Fruit fly (Drosophila melanogaster) whole organism, embryonic: ENCODE data around the gene dpr14.
A peak's percentile ranks its signal among the peaks of the same experiment; 100 is the strongest.

Experiments used
- BtbVII ChIP-seq: fragments of 200-800 bp; sonication (Bioruptor generic); optimal IDR thresholded peaks from 3 replicates; lab custom pipeline; 2017; ENCODE audit warnings: missing biosample characterization, mild to moderate bottlenecking, missing genetic modification characterization
- CG10462 ChIP-seq: fragments of 200-800 bp; sonication (Bioruptor generic); optimal IDR thresholded peaks from 2 replicates; lab custom pipeline; 2016; ENCODE audit warnings: missing biosample characterization, missing genetic modification characterization
- CG11560 ChIP-seq: fragments of 200-800 bp; sonication (Bioruptor generic); IDR thresholded peaks from 3 replicates; pipeline ENCODE4 v1.3.6; 2022; ENCODE audit warnings: missing biosample characterization, missing genetic modification characterization
- CG12071 ChIP-seq: fragments of 200-800 bp; sonication (Bioruptor generic); optimal IDR thresholded peaks from 3 replicates; lab custom pipeline; 2018; ENCODE audit warnings: missing biosample characterization, mild to moderate bottlenecking, missing genetic modification characterization
- CG13424 ChIP-seq: fragments of 200-800 bp; sonication (Bioruptor generic); optimal IDR thresholded peaks from 2 replicates; lab custom pipeline; 2019; ENCODE audit warnings: missing biosample characterization, mild to moderate bottlenecking, missing genetic modification characterization, moderate library complexity
- CG16779 ChIP-seq: fragments of 200-800 bp; sonication (Bioruptor generic); IDR thresholded peaks from 2 replicates; pipeline ENCODE4 v1.3.6; 2022; ENCODE audit warnings: missing biosample characterization, missing genetic modification characterization
- CG16863 ChIP-seq: fragments of 200-800 bp; sonication (Bioruptor generic); optimal IDR thresholded peaks from 3 replicates; lab custom pipeline; 2016; ENCODE audit warnings: missing biosample characterization, missing genetic modification characterization
- CG17359 ChIP-seq: fragments of 200-800 bp; sonication (Bioruptor generic); optimal IDR thresholded peaks from 3 replicates; lab custom pipeline; 2018; ENCODE audit warnings: missing biosample characterization, mild to moderate bottlenecking, missing genetic modification characterization, moderate library complexity
- CG2129 ChIP-seq: fragments of 200-800 bp; sonication (Bioruptor generic); IDR thresholded peaks from 2 replicates; pipeline ENCODE4 v1.3.6; 2022; ENCODE audit warnings: missing biosample characterization, missing genetic modification characterization; ENCODE audit not compliant: partially characterized antibody
- CG2875 ChIP-seq: fragments of 200-800 bp; sonication (Bioruptor generic); optimal IDR thresholded peaks from 2 replicates; lab custom pipeline; 2017; ENCODE audit warnings: missing biosample characterization, mild to moderate bottlenecking, missing genetic modification characterization, missing genetic modification reagents
- CG30403 ChIP-seq: fragments of 200-800 bp; sonication (Bioruptor generic); optimal IDR thresholded peaks from 3 replicates; lab custom pipeline; 2016; ENCODE audit warnings: missing biosample characterization, missing genetic modification characterization
- CG3065 ChIP-seq: fragments of 200-800 bp; sonication (Bioruptor generic); optimal IDR thresholded peaks from 2 replicates; lab custom pipeline; 2016; ENCODE audit warnings: missing biosample characterization, missing genetic modification characterization
- CG34224 ChIP-seq: fragments of 200-800 bp; sonication (Bioruptor generic); IDR thresholded peaks from 3 replicates; pipeline ENCODE4 v1.3.6; 2022; ENCODE audit warnings: missing biosample characterization, missing genetic modification characterization; ENCODE audit not compliant: partially characterized antibody
- CG5180 ChIP-seq: fragments of 200-800 bp; sonication (Bioruptor generic); optimal IDR thresholded peaks from 3 replicates; lab custom pipeline; 2017; ENCODE audit warnings: missing biosample characterization, missing genetic modification characterization, mild to moderate bottlenecking, moderate library complexity, missing genetic modification reagents
- CG6689 ChIP-seq: fragments of 200-800 bp; sonication (Bioruptor generic); IDR thresholded peaks from 2 replicates; pipeline ENCODE4 v1.3.6; 2022; ENCODE audit warnings: missing biosample characterization, missing genetic modification characterization
- CG8089 ChIP-seq: fragments of 200-800 bp; sonication (Bioruptor generic); optimal IDR thresholded peaks from 3 replicates; lab custom pipeline; 2016; ENCODE audit warnings: missing biosample characterization, missing genetic modification characterization
- CG9215 ChIP-seq: fragments of 200-800 bp; sonication (Bioruptor generic); IDR thresholded peaks from 2 replicates; pipeline ENCODE4 v1.3.6; 2022; ENCODE audit warnings: missing biosample characterization, missing genetic modification characterization
- CG9437 ChIP-seq: fragments of 200-800 bp; sonication (Bioruptor generic); optimal IDR thresholded peaks from 2 replicates; lab custom pipeline; 2018; ENCODE audit warnings: missing biosample characterization, mild to moderate bottlenecking, missing genetic modification characterization
- CG9797 ChIP-seq: fragments of 200-800 bp; sonication (Bioruptor generic); optimal IDR thresholded peaks from 3 replicates; lab custom pipeline; 2018; ENCODE audit warnings: missing biosample characterization, mild to moderate bottlenecking, missing genetic modification characterization
- CG9932 ChIP-seq: fragments of 200-800 bp; sonication (Bioruptor generic); IDR thresholded peaks from 2 replicates; pipeline ENCODE4 v1.3.6; 2022; ENCODE audit warnings: missing biosample characterization, missing genetic modification characterization
- Chrac-16 ChIP-seq: fragments of 200-800 bp; sonication (Bioruptor generic); optimal IDR thresholded peaks from 3 replicates; lab custom pipeline; 2016; ENCODE audit warnings: missing biosample characterization, missing genetic modification characterization
- Dfd ChIP-seq, 2 experiments: fragments of >200 bp; optimal IDR thresholded peaks; 2 replicates each; lab custom pipeline; 2017; ENCODE audit warnings: missing biosample characterization in 2 of 2, missing genetic modification characterization in 2 of 2
- Doc3 ChIP-seq: fragments of 200-800 bp; sonication (Bioruptor generic); IDR thresholded peaks from 3 replicates; pipeline ENCODE4 v1.3.6; 2022; ENCODE audit warnings: missing biosample characterization, missing genetic modification characterization; ENCODE audit not compliant: partially characterized antibody
- Gug ChIP-seq: fragments of 200-800 bp; sonication (Bioruptor generic); IDR thresholded peaks from 4 replicates; pipeline ENCODE4 v1.3.6; 2022; ENCODE audit warnings: missing biosample characterization, missing genetic modification characterization
- HLH4C ChIP-seq: fragments of 200-800 bp; sonication (Bioruptor generic); IDR thresholded peaks from 3 replicates; pipeline ENCODE4 v1.3.6; 2022; ENCODE audit warnings: missing biosample characterization, missing genetic modification characterization; ENCODE audit not compliant: partially characterized antibody
- HmgD ChIP-seq: fragments of 200-800 bp; sonication (Bioruptor generic); optimal IDR thresholded peaks from 3 replicates; lab custom pipeline; 2016; ENCODE audit warnings: missing biosample characterization, missing genetic modification characterization
- Hmx ChIP-seq: fragments of 200-800 bp; sonication (Bioruptor generic); optimal IDR thresholded peaks from 2 replicates; lab custom pipeline; 2016; ENCODE audit warnings: missing biosample characterization, missing genetic modification characterization
- Hsf ChIP-seq: fragments of 200-800 bp; sonication (Bioruptor generic); optimal IDR thresholded peaks from 3 replicates; lab custom pipeline; 2016; ENCODE audit warnings: missing biosample characterization, missing genetic modification characterization
- MBD-R2 ChIP-seq: fragments of 200-800 bp; sonication (Bioruptor generic); IDR thresholded peaks from 2 replicates; pipeline ENCODE4 v1.3.6; 2022; ENCODE audit warnings: missing biosample characterization, missing genetic modification characterization
- Myb ChIP-seq: fragments of 200-800 bp; sonication (Bioruptor generic); optimal IDR thresholded peaks from 2 replicates; lab custom pipeline; 2016; ENCODE audit warnings: missing biosample characterization, missing genetic modification characterization
- Neu2 ChIP-seq: fragments of 200-800 bp; sonication (Bioruptor generic); optimal IDR thresholded peaks from 3 replicates; lab custom pipeline; 2016; ENCODE audit warnings: missing biosample characterization, missing genetic modification characterization, borderline replicate concordance
- Nf-YA ChIP-seq: fragments of 200-800 bp; sonication (Bioruptor generic); IDR thresholded peaks from 2 replicates; pipeline ENCODE4 v1.3.6; 2022; ENCODE audit warnings: missing biosample characterization, missing genetic modification characterization
- Optix ChIP-seq: fragments of 200-800 bp; sonication (Bioruptor generic); IDR thresholded peaks from 3 replicates; pipeline ENCODE4 v1.3.6; 2022; ENCODE audit warnings: missing biosample characterization, missing genetic modification characterization
- Poxn ChIP-seq: fragments of 200-800 bp; sonication (Bioruptor generic); IDR thresholded peaks from 2 replicates; pipeline ENCODE4 v1.3.6; 2022; ENCODE audit warnings: missing biosample characterization, missing genetic modification characterization
- Sin3A ChIP-seq: fragments of >200 bp; optimal IDR thresholded peaks from 2 replicates; lab custom pipeline; 2018
- Tbp ChIP-seq: fragments of >200 bp; optimal IDR thresholded peaks from 2 replicates; lab custom pipeline; 2018; ENCODE audit warnings: missing biosample characterization, missing genetic modification characterization
- ara ChIP-seq: fragments of 200-800 bp; sonication (Bioruptor generic); IDR thresholded peaks from 2 replicates; pipeline ENCODE4 v1.3.6; 2022; ENCODE audit warnings: missing biosample characterization, missing genetic modification characterization
- bab2 ChIP-seq: fragments of 200-800 bp; sonication (Bioruptor generic); optimal IDR thresholded peaks from 2 replicates; lab custom pipeline; 2016; ENCODE audit warnings: missing biosample characterization, missing genetic modification characterization
- cato ChIP-seq: fragments of 200-800 bp; sonication (Bioruptor generic); optimal IDR thresholded peaks from 2 replicates; lab custom pipeline; 2016; ENCODE audit warnings: missing biosample characterization, missing genetic modification characterization, borderline replicate concordance
- dmrt99B ChIP-seq: fragments of 200-800 bp; sonication (Bioruptor generic); optimal IDR thresholded peaks from 2 replicates; lab custom pipeline; 2018; ENCODE audit warnings: missing biosample characterization, mild to moderate bottlenecking, missing genetic modification characterization, moderate library complexity
- emc ChIP-seq: fragments of 200-800 bp; sonication (Bioruptor generic); optimal IDR thresholded peaks from 2 replicates; lab custom pipeline; 2016; ENCODE audit warnings: missing biosample characterization, missing genetic modification characterization
- gcm2 ChIP-seq: fragments of 200-800 bp; sonication (Bioruptor generic); optimal IDR thresholded peaks from 2 replicates; lab custom pipeline; 2016; ENCODE audit warnings: missing biosample characterization, missing genetic modification characterization
- hb ChIP-seq: fragments of 200-800 bp; sonication (Bioruptor generic); IDR thresholded peaks from 3 replicates; pipeline ENCODE4 v1.3.6; 2022; ENCODE audit warnings: missing biosample characterization, missing genetic modification characterization; ENCODE audit not compliant: partially characterized antibody
- nerfin-1 ChIP-seq: fragments of 200-800 bp; sonication (Bioruptor generic); optimal IDR thresholded peaks from 3 replicates; lab custom pipeline; 2019; ENCODE audit warnings: missing biosample characterization, mild to moderate bottlenecking, missing genetic modification characterization, moderate library complexity
- pnt ChIP-seq: fragments of 200-800 bp; sonication (Bioruptor generic); optimal IDR thresholded peaks from 3 replicates; lab custom pipeline; 2016; ENCODE audit warnings: missing biosample characterization, missing genetic modification characterization
- pum ChIP-seq: fragments of 200-800 bp; sonication (Bioruptor generic); optimal IDR thresholded peaks from 2 replicates; lab custom pipeline; 2016; ENCODE audit warnings: missing biosample characterization, missing genetic modification characterization
- run ChIP-seq: fragments of 200-800 bp; sonication (Bioruptor generic); optimal IDR thresholded peaks from 3 replicates; lab custom pipeline; 2018; ENCODE audit warnings: missing biosample characterization, mild to moderate bottlenecking, missing genetic modification characterization
- tgo ChIP-seq: fragments of 200-800 bp; sonication (Bioruptor generic); IDR thresholded peaks from 3 replicates; pipeline ENCODE4 v1.3.6; 2022; ENCODE audit warnings: missing biosample characterization, missing genetic modification characterization
- tll ChIP-seq, 2 experiments: fragments of 200-800 bp in 1 of 2; fragments of >200 bp in 1 of 2; sonication (Bioruptor generic) in 1 of 2; optimal IDR thresholded peaks; 2 replicates each; lab custom pipeline; 2017 to 2019; ENCODE audit warnings: missing biosample characterization in 2 of 2, missing genetic modification characterization in 2 of 2, mild to moderate bottlenecking in 1 of 2, moderate library complexity in 1 of 2

dpr14 gene

DNA sequence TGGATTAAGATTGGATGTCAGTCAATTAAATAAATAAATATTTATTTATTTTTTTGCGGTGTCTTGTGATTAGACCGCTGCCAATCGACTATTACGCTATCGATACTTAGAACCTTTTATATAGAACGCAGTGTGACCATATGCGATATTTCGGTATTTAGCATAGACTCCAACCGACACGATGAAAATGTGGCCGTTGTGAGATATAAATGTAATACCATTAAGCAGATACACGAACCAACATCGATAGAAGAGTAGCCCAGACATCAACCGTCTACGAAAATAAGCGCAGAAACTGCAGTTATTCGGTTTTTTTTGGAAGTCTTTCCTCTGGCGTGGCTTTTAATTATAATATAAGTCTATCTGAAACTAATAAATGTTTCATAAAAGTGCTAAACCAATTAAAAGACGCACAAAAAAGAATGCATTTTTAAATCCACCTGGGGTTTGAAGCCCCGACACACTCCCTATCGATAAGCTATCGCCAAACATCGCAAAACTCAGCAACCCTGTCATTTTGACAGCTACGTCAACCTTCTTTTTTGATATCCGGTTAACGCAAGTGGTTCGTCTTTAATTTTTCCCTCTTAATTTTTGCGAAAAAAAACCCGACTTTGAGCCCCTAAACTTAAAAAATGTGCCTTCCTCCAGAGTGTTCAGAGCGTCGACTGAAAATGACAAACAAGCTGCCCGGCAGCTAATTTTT is 25.3 kb upstream of the dpr14 start, which contains the start of the genes Dhdds and RpS14a (continued):
- TF ChIP-seq CG17359 (tag; lab: Kevin White, UChicago), result peak; percentile 30
- peak; percentile 5 for TF ChIP-seq CG16863 (GFP tag; lab: Kevin White, UChicago)
- TF ChIP-seq CG9437 (GFP tag; lab: Kevin White, UChicago), result peak; percentile 71
- TF ChIP-seq CG9932, result no peak
- TF ChIP-seq Poxn (GFP tag; lab: Robert Waterston, UW), result no peak
- no peak for TF ChIP-seq CG10462
- no peak for TF ChIP-seq dmrt99B (tag; lab: Kevin White, UChicago)
- peak; percentile 75; the same call in 2 of the 3 replicates for TF ChIP-seq hb (GFP tag; lab: Robert Waterston, UW)
- TF ChIP-seq Dfd (GFP tag; optimal IDR thresholded peaks at IDR 0.05; lab: Kevin White, UChicago), result no peak
- TF ChIP-seq tll (GFP tag; optimal IDR thresholded peaks at IDR 0.05; lab: Kevin White, UChicago), result peak; percentile 19 to 85
- peak; percentile 50 for TF ChIP-seq Myb (GFP tag; lab: Kevin White, UChicago)
- TF ChIP-seq CG9797 (GFP tag; lab: Kevin White, UChicago), result peak; percentile 92
- no peak for TF ChIP-seq CG5180 (GFP tag; lab: Kevin White, UChicago)
- TF ChIP-seq Chrac-16 (GFP tag; lab: Kevin White, UChicago), result peak; percentile 10
- TF ChIP-seq CG3065 (GFP tag; lab: Kevin White, UChicago), result no peak
- no peak for TF ChIP-seq Neu2 (GFP tag; lab: Kevin White, UChicago)
- TF ChIP-seq BtbVII (GFP tag; lab: Kevin White, UChicago), result peak; percentile 54
- TF ChIP-seq cato (GFP tag; lab: Kevin White, UChicago), result peak; percentile 43
- TF ChIP-seq bab2, result no peak
- TF ChIP-seq Nf-YA (GFP tag; lab: Robert Waterston, UW), result 0 out of 2 replicates have a peak, but pooled peaks have one; percentile 17
- peak; percentile 1 for TF ChIP-seq HmgD (GFP tag; lab: Kevin White, UChicago)
- TF ChIP-seq MBD-R2 (GFP tag; lab: Robert Waterston, UW), result peak; percentile 49; the same call in 1 of the 2 replicates
- TF ChIP-seq emc (GFP tag; lab: Kevin White, UChicago), result peak; percentile 40
- TF ChIP-seq CG30403 (GFP tag; lab: Kevin White, UChicago), result peak; percentile 61
- TF ChIP-seq CG12071 (GFP tag; lab: Kevin White, UChicago), result peak; percentile 57
- no peak for TF ChIP-seq run (tag; lab: Kevin White, UChicago)
- no peak for TF ChIP-seq CG16779 (GFP tag; lab: Robert Waterston, UW)
- TF ChIP-seq CG11560 (tag; lab: Robert Waterston, UW), result peak; percentile 70; the same call in 2 of the 3 replicates
- peak; percentile 49; the same call in 2 of the 3 replicates for TF ChIP-seq HLH4C (GFP tag; lab: Robert Waterston, UW)
- TF ChIP-seq Doc3 (GFP tag; lab: Robert Waterston, UW), result peak; percentile 69; the same call in 2 of the 3 replicates
- peak; percentile 11 for TF ChIP-seq CG8089 (GFP tag; lab: Kevin White, UChicago)
- TF ChIP-seq Optix, result no peak; the same call in 2 of the 3 replicates
- TF ChIP-seq pnt, result no peak
- no peak for TF ChIP-seq Hmx
- TF ChIP-seq Tbp (GFP tag; lab: Kevin White, UChicago), result peak; percentile 45
- TF ChIP-seq Gug, result 0 out of 4 replicates have a peak, but pooled peaks have one; percentile 11
- peak; percentile 54 for TF ChIP-seq Hsf (GFP tag; lab: Kevin White, UChicago)
- peak; percentile 100 for TF ChIP-seq Sin3A (lab: Kevin White, UChicago)
- TF ChIP-seq gcm2 (GFP tag; lab: Kevin White, UChicago), result no peak
- TF ChIP-seq CG13424 (tag; lab: Kevin White, UChicago), result peak; percentile 15
- TF ChIP-seq CG2129 (GFP tag; lab: Robert Waterston, UW), result peak; percentile 47; the same call in 1 of the 2 replicates
- TF ChIP-seq tgo (GFP tag; lab: Robert Waterston, UW), result no peak
- no peak for TF ChIP-seq ara (GFP tag; lab: Robert Waterston, UW)
- peak; percentile 44 for TF ChIP-seq nerfin-1
- TF ChIP-seq CG9215 (GFP tag; lab: Robert Waterston, UW), result peak; percentile 54; the same call in 1 of the 2 replicates
- no peak for TF ChIP-seq CG6689 (GFP tag; lab: Robert Waterston, UW)
- peak; percentile 67; the same call in 2 of the 3 replicates for TF ChIP-seq CG34224
- TF ChIP-seq pum (GFP tag; lab: Kevin White, UChicago), result no peak
- TF ChIP-seq CG2875 (GFP tag; lab: Kevin White, UChicago), result peak; percentile 21
